Worm (Caenorhabditis elegans): ENCODE data around the gene asp-12.

DNA sequence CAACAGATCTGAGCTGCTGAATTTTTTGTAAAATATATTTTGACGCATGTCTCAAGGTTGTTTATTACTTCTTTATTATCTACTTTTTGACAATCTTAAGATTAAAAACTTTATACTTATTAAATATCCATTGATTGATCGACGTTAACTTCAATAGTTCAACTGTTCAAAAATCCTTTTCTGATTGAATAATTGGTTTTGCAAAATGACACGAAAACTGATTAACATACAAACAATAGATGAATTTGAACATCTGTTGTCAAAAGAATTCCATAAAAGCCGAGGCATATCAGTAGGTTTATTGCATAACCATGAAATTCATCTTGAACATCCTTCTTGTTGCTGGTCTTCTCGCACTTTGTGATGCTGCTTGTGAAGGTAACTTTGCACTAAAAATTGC lies 42.2 kb downstream of the asp-12 start, which contains the start of gene W02D7.12:
- TF ChIP-seq unc-62 (GFP tag; optimal IDR thresholded peaks at IDR 0.05) (no peak), nhr-77 (tag; optimal IDR thresholded peaks at IDR 0.05) (no peak), rnt-1 (tag; optimal IDR thresholded peaks at IDR 0.05) (no peak), nhr-237 (tag; optimal IDR thresholded peaks at IDR 0.05) (no peak), ama-1 (optimal IDR thresholded peaks at IDR 0.05) (no peak), mep-1 (tag; optimal IDR thresholded peaks at IDR 0.05) (no peak)
